Worm (Caenorhabditis elegans) whole organism, mixed stage, embryonic: Measurements from ENCODE around the gene T25B9.11.

Source experiments
- ces-1 ChIP-seq: fragments of 150-350 bp; optimal IDR thresholded peaks from 2 replicates; lab custom pipeline; 2014; ENCODE audit warnings: missing biosample characterization, missing genetic modification reagents, missing genetic modification characterization
- drap-1 ChIP-seq: fragments of 200-800 bp; sonication (Bioruptor generic); optimal IDR thresholded peaks from 3 replicates; lab custom pipeline; 2018; ENCODE audit warnings: mild to moderate bottlenecking, missing genetic modification characterization, missing compliant biosample characterization
- ham-2 ChIP-seq: fragments of 200-800 bp; sonication (Bioruptor generic); optimal IDR thresholded peaks from 2 replicates; lab custom pipeline; 2018; ENCODE audit warnings: mild to moderate bottlenecking, missing genetic modification characterization, missing compliant biosample characterization
- lin-13 ChIP-seq: fragments of 150-350 bp; optimal IDR thresholded peaks from 2 replicates; lab custom pipeline; 2014; ENCODE audit warnings: missing biosample characterization, missing genetic modification characterization
- lsy-2 ChIP-seq: fragments of 150-350 bp; optimal IDR thresholded peaks from 2 replicates; lab custom pipeline; 2014; ENCODE audit warnings: missing biosample characterization, missing genetic modification characterization
- mep-1 ChIP-seq: fragments of 150-350 bp; optimal IDR thresholded peaks from 2 replicates; lab custom pipeline; 2017; ENCODE audit warnings: missing biosample characterization, missing genetic modification reagents, missing genetic modification characterization, inconsistent platforms
- mls-2 ChIP-seq: sonication (generic microtip); optimal IDR thresholded peaks from 2 replicates; lab custom pipeline; 2016; ENCODE audit warnings: mild to moderate bottlenecking, missing genetic modification characterization, moderate library complexity, missing compliant biosample characterization
- nhr-28 ChIP-seq: fragments of 150-350 bp; optimal IDR thresholded peaks from 2 replicates; lab custom pipeline; 2014; ENCODE audit warnings: missing biosample characterization, missing genetic modification characterization
- nhr-76 ChIP-seq: sonication (generic microtip); optimal IDR thresholded peaks from 2 replicates; lab custom pipeline; 2017; ENCODE audit warnings: missing biosample characterization, missing genetic modification characterization
- pha-4 ChIP-seq: fragments of 150-350 bp; optimal IDR thresholded peaks from 2 replicates; lab custom pipeline; 2018; ENCODE audit warnings: missing biosample characterization, missing genetic modification reagents, missing genetic modification characterization
- unc-39 ChIP-seq: fragments of 150-350 bp; optimal IDR thresholded peaks from 2 replicates; lab custom pipeline; 2014; ENCODE audit warnings: missing biosample characterization, missing genetic modification characterization

- TF ChIP-seq mep-1 (no peak), pha-4 (tag; lab: Kevin White, UChicago) (no peak), nhr-28 (tag; lab: Kevin White, UChicago) (no peak), lsy-2 (no peak), lin-13 (tag; lab: Kevin White, UChicago) (no peak), mls-2 (no peak), ham-2 (GFP tag; lab: Kevin White, UChicago) (no peak), nhr-76 (tag; lab: Kevin White, UChicago) (no peak), unc-39 (tag; lab: Kevin White, UChicago) (no peak), drap-1 (GFP tag; lab: Kevin White, UChicago) (no peak), ces-1 (GFP tag; lab: Kevin White, UChicago) (no peak)
Measured at ce11 chrIV:10764206-10764605, at the start of gene T25B9.11.
